Worm (Caenorhabditis elegans): Measurements from ENCODE around the gene abu-12.

Gene abu-12

ce11 chrX:457139-457802 lies at the start of gene abu-12:
Gene abu-12, minus strand, starts transcription at chrX:457610.
- no peak for TF ChIP-seq him-1 (tag; optimal IDR thresholded peaks at IDR 0.05)
- no peak for TF ChIP-seq W03F9.2 (tag; optimal IDR thresholded peaks at IDR 0.05)
- TF ChIP-seq dao-5 (tag; optimal IDR thresholded peaks at IDR 0.05) = no peak

- TF ChIP-seq dao-5 (tag; optimal IDR thresholded peaks at IDR 0.05) (no peak), W03F9.2 (tag; optimal IDR thresholded peaks at IDR 0.05) (no peak), him-1 (tag; optimal IDR thresholded peaks at IDR 0.05) (no peak)
Observed at ce11 chrX:506848-507247, 49.4 kb upstream of the abu-12 start, which contains the start of gene B0310.2. Gene B0310.2, minus strand, starts transcription at chrX:506948.

- TF ChIP-seq him-1 (tag; optimal IDR thresholded peaks at IDR 0.05) (no peak), W03F9.2 (tag; optimal IDR thresholded peaks at IDR 0.05) (no peak), dao-5 (tag; optimal IDR thresholded peaks at IDR 0.05) (no peak)
Observed at ce11 chrX:505014-505413, 47.6 kb upstream of the abu-12 start.

ce11 chrX:504046-504843 lies 46.8 kb upstream of the abu-12 start:
- no peak for TF ChIP-seq W03F9.2 (tag; optimal IDR thresholded peaks at IDR 0.05)
- no peak for TF ChIP-seq dao-5 (tag; optimal IDR thresholded peaks at IDR 0.05)
- no peak for TF ChIP-seq him-1 (tag; optimal IDR thresholded peaks at IDR 0.05)

ce11 chrX:498640-499039 lies 41.2 kb upstream of the abu-12 start:
- TF ChIP-seq dao-5 (tag; optimal IDR thresholded peaks at IDR 0.05) = no peak
- no peak for TF ChIP-seq W03F9.2 (tag; optimal IDR thresholded peaks at IDR 0.05)
- no peak for TF ChIP-seq him-1 (tag; optimal IDR thresholded peaks at IDR 0.05)

- no peak for TF ChIP-seq him-1 (tag; optimal IDR thresholded peaks at IDR 0.05)
Observed at ce11 chrX:496795-497194, 39.4 kb upstream of the abu-12 start.

- TF ChIP-seq dao-5 (tag; optimal IDR thresholded peaks at IDR 0.05) = no peak
- no peak for TF ChIP-seq W03F9.2 (tag; optimal IDR thresholded peaks at IDR 0.05)
- TF ChIP-seq him-1 (tag; optimal IDR thresholded peaks at IDR 0.05) = no peak
Observed at ce11 chrX:492919-493318, 35.5 kb upstream of the abu-12 start, which contains the start of gene B0310.1. Gene B0310.1, plus strand, starts transcription at chrX:493228.

- TF ChIP-seq him-1 (tag; optimal IDR thresholded peaks at IDR 0.05) (peak; percentile 85), W03F9.2 (tag; optimal IDR thresholded peaks at IDR 0.05) (peak; percentile 7), dao-5 (tag; optimal IDR thresholded peaks at IDR 0.05) (peak; percentile 87)
Observed at ce11 chrX:489635-490105, 32.3 kb upstream of the abu-12 start, which contains the start of gene egl-17. Gene egl-17, plus strand, starts transcription at chrX:489685.

ce11 chrX:487669-488068 lies 30.3 kb upstream of the abu-12 start:
- TF ChIP-seq him-1 (tag; optimal IDR thresholded peaks at IDR 0.05) = no peak

ce11 chrX:481150-481549 lies 23.7 kb upstream of the abu-12 start, which contains the start of gene che-2:
Gene che-2, plus strand, starts transcription at chrX:481450.
- TF ChIP-seq dao-5 (tag; optimal IDR thresholded peaks at IDR 0.05) = no peak
- no peak for TF ChIP-seq W03F9.2 (tag; optimal IDR thresholded peaks at IDR 0.05)
- TF ChIP-seq him-1 (tag; optimal IDR thresholded peaks at IDR 0.05) = no peak

- TF ChIP-seq him-1 (tag; optimal IDR thresholded peaks at IDR 0.05) (no peak), W03F9.2 (tag; optimal IDR thresholded peaks at IDR 0.05) (no peak), dao-5 (tag; optimal IDR thresholded peaks at IDR 0.05) (no peak)
Observed at ce11 chrX:476261-476660, 18.9 kb upstream of the abu-12 start, which contains the start of gene F38G1.3. Gene F38G1.3, plus strand, starts transcription at chrX:476561.

- TF ChIP-seq him-1 (tag; optimal IDR thresholded peaks at IDR 0.05) (no peak), dao-5 (tag; optimal IDR thresholded peaks at IDR 0.05) (no peak), W03F9.2 (tag; optimal IDR thresholded peaks at IDR 0.05) (no peak)
Observed at ce11 chrX:467338-467823, 10.0 kb upstream of the abu-12 start.

ce11 chrX:461623-462022 lies 4.2 kb upstream of the abu-12 start:
- TF ChIP-seq dao-5 (tag; optimal IDR thresholded peaks at IDR 0.05) = no peak
- TF ChIP-seq W03F9.2 (tag; optimal IDR thresholded peaks at IDR 0.05) = no peak
- TF ChIP-seq him-1 (tag; optimal IDR thresholded peaks at IDR 0.05) = no peak

ce11 chrX:460351-460750 lies 2.9 kb upstream of the abu-12 start, which contains the start of gene aagr-4:
Gene aagr-4, plus strand, starts transcription at chrX:460651.
- TF ChIP-seq W03F9.2 (tag; optimal IDR thresholded peaks at IDR 0.05) (no peak), him-1 (tag; optimal IDR thresholded peaks at IDR 0.05) (no peak), dao-5 (tag; optimal IDR thresholded peaks at IDR 0.05) (no peak)
